Fruit fly (Drosophila melanogaster): ENCODE measurements around the gene Rap1.

Gene Rap1

DNA sequence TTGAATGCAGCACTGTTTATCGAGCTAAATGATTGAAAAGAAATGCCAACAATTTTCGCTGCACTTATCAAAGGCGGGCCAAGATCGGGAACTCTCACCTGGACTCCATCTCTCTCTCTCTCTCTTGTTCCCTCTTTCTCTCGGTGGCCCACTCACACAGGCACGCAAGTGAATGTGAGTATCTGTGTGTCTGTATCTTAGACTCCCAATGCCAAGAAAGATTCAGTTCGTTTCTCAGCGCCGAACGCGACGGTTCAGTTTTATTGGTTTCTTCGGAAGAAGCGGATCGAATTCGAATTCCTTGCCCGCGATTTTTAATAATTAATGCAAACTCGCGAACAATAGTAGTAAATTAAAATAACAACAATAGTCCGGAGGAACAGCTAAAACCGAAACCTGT is 23.4 kb upstream of the Rap1 start, which contains the start of gene Tmhs:
Tmhs (plus strand) TSS at position 222 of the 400 bp plus-strand sequence.
- TF ChIP-seq h (optimal IDR thresholded peaks at IDR 0.05), result no peak
- TF ChIP-seq insv (optimal IDR thresholded peaks at IDR 0.05), result no peak
- no peak for TF ChIP-seq psq (optimal IDR thresholded peaks at IDR 0.05)
- no peak for TF ChIP-seq Myc (optimal IDR thresholded peaks at IDR 0.05)
- TF ChIP-seq Sin3A (optimal IDR thresholded peaks at IDR 0.05), result no peak
- no peak for TF ChIP-seq ttk (optimal IDR thresholded peaks at IDR 0.05)

dm6 chr3L:1884652-1885051 is 22.6 kb upstream of the Rap1 start, which contains the start of gene Aprt:
Aprt (minus strand) TSS chr3L:1885019.
- TF ChIP-seq Myc (optimal IDR thresholded peaks at IDR 0.05) (no peak), insv (optimal IDR thresholded peaks at IDR 0.05) (no peak), h (optimal IDR thresholded peaks at IDR 0.05) (no peak), ttk (optimal IDR thresholded peaks at IDR 0.05) (no peak), Sin3A (optimal IDR thresholded peaks at IDR 0.05) (no peak)

DNA sequence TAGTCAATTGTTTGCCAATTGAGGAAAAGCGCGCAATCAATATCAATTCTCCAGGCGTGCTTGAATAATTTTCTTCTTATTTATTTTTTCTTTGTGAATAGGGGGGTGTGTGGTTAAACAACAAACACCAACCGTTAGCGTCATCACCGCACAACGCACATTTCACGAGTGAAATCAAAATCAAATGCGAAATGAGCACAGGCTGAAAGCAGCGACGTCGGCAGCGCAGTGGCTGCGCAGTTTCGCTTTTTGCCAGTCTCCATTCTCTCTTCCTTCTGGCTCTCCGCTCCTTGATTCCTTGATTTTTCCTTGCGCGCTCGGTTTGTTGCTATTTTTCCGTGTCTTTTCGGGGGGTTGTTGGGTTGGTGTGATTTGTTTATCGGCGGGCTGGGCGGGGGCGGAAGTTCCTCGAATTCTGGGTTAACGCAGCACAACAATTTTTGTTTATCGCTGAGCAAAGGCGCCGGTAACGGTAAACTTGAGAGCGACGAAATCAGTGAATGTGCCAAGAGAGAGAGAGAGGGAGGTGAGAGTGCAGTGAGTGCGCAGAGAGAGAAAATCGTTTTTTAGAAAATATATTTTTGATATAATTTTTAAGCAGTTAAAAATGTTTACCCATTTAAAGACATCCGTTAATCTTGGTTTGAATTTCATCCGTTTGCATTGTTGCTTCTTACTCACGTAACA is 21.0 kb upstream of the Rap1 start, which contains the start of gene CG13937:
CG13937 (minus strand) TSS at position 174 of the 687 bp plus-strand sequence.
- TF ChIP-seq h (optimal IDR thresholded peaks at IDR 0.05) (no peak), ttk (optimal IDR thresholded peaks at IDR 0.05) (no peak), insv (optimal IDR thresholded peaks at IDR 0.05) (no peak), Myc (optimal IDR thresholded peaks at IDR 0.05) (no peak)

DNA sequence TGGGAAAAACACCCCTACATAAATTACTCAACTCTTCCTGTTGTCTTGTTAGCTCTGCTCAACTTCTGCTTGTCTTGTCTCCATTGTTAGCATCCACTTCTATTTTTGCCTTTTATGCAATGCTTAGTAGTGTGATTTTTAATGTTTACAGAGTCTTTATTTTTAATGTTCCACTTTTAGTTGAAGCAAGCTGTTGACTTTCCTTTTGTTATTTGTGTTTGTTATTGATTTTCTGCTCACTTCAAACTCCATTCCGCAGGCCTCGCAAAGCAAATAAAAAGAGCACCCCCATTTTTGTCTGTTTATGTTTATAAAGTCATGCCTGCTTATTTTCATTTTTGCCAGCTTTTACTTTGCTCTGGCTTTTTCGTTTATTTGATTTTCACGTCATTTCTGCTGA is 19.9 kb upstream of the Rap1 start:
- TF ChIP-seq h (optimal IDR thresholded peaks at IDR 0.05) (no peak), Sin3A (optimal IDR thresholded peaks at IDR 0.05) (no peak), Myc (optimal IDR thresholded peaks at IDR 0.05) (no peak), insv (optimal IDR thresholded peaks at IDR 0.05) (no peak), ttk (optimal IDR thresholded peaks at IDR 0.05) (no peak), psq (optimal IDR thresholded peaks at IDR 0.05) (no peak)

DNA sequence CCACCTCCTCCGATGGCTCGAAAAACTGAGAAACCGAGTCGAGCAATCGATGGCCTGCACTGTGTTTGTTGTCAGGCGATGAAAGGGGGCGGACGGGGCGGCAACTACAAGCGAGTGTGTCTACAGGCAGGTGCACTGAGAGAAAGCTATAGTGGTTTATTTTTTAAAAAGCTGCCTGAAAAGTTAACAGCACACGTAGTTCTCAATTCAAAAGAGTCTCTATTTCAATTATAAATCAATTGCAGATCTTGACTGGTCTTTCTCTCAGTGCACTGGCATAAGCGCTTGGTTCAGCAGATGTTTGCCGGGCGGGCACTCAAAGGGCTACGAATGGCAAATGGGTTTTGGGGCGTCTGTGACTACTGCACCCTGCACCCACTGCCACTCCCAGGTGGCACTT is 18.7 kb upstream of the Rap1 start:
- no peak for TF ChIP-seq Myc (optimal IDR thresholded peaks at IDR 0.05)
- no peak for TF ChIP-seq psq (optimal IDR thresholded peaks at IDR 0.05)
- no peak for TF ChIP-seq h (optimal IDR thresholded peaks at IDR 0.05)
- no peak for TF ChIP-seq insv (optimal IDR thresholded peaks at IDR 0.05)
- no peak for TF ChIP-seq Sin3A (optimal IDR thresholded peaks at IDR 0.05)
- no peak for TF ChIP-seq ttk (optimal IDR thresholded peaks at IDR 0.05)

- TF ChIP-seq Sin3A (optimal IDR thresholded peaks at IDR 0.05) (no peak), ttk (optimal IDR thresholded peaks at IDR 0.05) (no peak), Myc (optimal IDR thresholded peaks at IDR 0.05) (no peak), h (optimal IDR thresholded peaks at IDR 0.05) (no peak), psq (optimal IDR thresholded peaks at IDR 0.05) (no peak)
Measured at dm6 chr3L:1876215-1876625, 14.2 kb upstream of the Rap1 start, which contains the start of gene dre4. dre4 (minus strand) TSS chr3L:1876312.

- TF ChIP-seq psq (optimal IDR thresholded peaks at IDR 0.05), result no peak
- no peak for TF ChIP-seq Sin3A (optimal IDR thresholded peaks at IDR 0.05)
- no peak for TF ChIP-seq insv (optimal IDR thresholded peaks at IDR 0.05)
- TF ChIP-seq Myc (optimal IDR thresholded peaks at IDR 0.05), result no peak
- TF ChIP-seq h (optimal IDR thresholded peaks at IDR 0.05), result no peak
- TF ChIP-seq ttk (optimal IDR thresholded peaks at IDR 0.05), result no peak
Measured at dm6 chr3L:1869719-1870118, 7.7 kb upstream of the Rap1 start, which contains the start of gene CG13924. CG13924 (plus strand) TSS chr3L:1870019.

DNA sequence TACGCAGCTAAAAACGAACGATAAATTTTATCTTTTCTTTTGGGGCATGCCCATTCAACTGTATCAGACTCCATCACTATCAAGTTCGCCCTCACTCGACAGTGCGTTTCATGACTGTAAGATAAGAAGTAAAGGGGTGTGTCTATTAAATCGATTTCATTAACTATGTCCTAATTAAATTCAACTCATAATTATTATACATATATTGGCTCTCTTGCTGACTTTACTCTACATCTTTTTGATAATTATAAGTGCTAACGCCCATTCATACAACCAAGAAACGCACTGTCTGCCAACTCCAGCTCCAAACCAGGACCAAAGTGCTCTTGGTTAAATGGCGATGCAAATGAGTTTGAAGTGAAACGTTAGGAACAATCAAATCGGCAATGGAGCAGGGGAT is 6.8 kb upstream of the Rap1 start:
- TF ChIP-seq insv (optimal IDR thresholded peaks at IDR 0.05) (no peak), psq (optimal IDR thresholded peaks at IDR 0.05) (no peak), Myc (optimal IDR thresholded peaks at IDR 0.05) (no peak), h (optimal IDR thresholded peaks at IDR 0.05) (no peak), ttk (optimal IDR thresholded peaks at IDR 0.05) (no peak), Sin3A (optimal IDR thresholded peaks at IDR 0.05) (no peak)

DNA sequence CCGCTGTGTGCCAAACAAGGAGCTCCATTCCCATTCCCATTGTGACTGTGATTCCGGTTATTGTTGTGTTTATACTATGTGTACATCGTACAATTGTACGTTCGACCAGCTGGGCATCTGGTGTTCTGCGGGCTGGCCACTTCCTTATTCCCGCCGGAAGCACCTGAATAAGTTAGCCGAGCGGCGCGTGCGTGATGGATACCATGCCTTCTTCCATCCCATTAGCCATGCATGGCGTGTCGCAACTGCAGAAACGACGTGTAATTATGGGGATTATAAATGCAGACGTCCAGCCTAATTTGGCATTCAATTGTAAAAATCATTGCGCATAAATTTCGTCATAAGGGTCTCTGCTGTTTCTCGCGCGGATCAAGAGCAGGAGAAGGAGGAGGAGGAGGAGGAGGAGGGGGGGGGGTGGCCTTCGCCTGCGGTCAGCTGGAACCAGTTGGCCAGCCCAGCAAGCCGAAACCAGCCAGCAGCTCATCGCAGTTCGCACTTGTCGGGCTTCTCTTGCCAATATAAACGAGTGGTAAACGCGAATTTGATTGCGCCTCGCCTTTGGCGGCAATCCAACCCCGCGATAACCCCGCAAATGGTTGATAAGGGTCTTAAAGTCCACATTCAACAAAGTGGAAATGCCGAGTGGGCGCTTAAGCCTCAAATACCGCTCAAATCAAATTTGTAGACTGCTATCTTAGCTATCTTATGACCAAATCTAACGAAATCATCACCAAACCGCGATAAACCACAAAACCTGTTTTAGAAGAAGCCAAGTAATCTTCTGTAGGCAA is 4.2 kb upstream of the Rap1 start:
- TF ChIP-seq ttk (optimal IDR thresholded peaks at IDR 0.05), result peak; percentile 92
- no peak for TF ChIP-seq psq (optimal IDR thresholded peaks at IDR 0.05)

dm6 chr3L:1865121-1865727 is 3.2 kb upstream of the Rap1 start, which contains the start of the genes HBS1 and CG12025:
HBS1 (minus strand) TSS chr3L:1865240.
CG12025 (plus strand) TSS chr3L:1865430.
- TF ChIP-seq h (optimal IDR thresholded peaks at IDR 0.05) (no peak), insv (optimal IDR thresholded peaks at IDR 0.05) (no peak), psq (optimal IDR thresholded peaks at IDR 0.05) (no peak), Sin3A (optimal IDR thresholded peaks at IDR 0.05) (no peak), Myc (optimal IDR thresholded peaks at IDR 0.05) (no peak), ttk (optimal IDR thresholded peaks at IDR 0.05) (no peak)

dm6 chr3L:1861400-1861793 is 642 bp downstream of the Rap1 start:
- TF ChIP-seq insv (optimal IDR thresholded peaks at IDR 0.05), result no peak
- TF ChIP-seq Myc (optimal IDR thresholded peaks at IDR 0.05), result no peak
- TF ChIP-seq ttk (optimal IDR thresholded peaks at IDR 0.05), result no peak
- no peak for TF ChIP-seq psq (optimal IDR thresholded peaks at IDR 0.05)
- TF ChIP-seq h (optimal IDR thresholded peaks at IDR 0.05), result no peak
- TF ChIP-seq Sin3A (optimal IDR thresholded peaks at IDR 0.05), result no peak

- TF ChIP-seq ttk (optimal IDR thresholded peaks at IDR 0.05) (peak; percentile 17), insv (optimal IDR thresholded peaks at IDR 0.05) (no peak)
Measured at dm6 chr3L:1860749-1861148, 1.3 kb downstream of the Rap1 start.
